Worm (Caenorhabditis elegans) whole organism, L1 larva: ENCODE measurements around the gene M04G7.5.

Experiments used
- C16A3.4 ChIP-seq: fragments of 150-350 bp; optimal IDR thresholded peaks from 2 replicates; lab custom pipeline; 2014; ENCODE audit warnings: missing biosample characterization, missing genetic modification characterization
- F16B12.6 ChIP-seq: fragments of 150-350 bp; optimal IDR thresholded peaks from 2 replicates; lab custom pipeline; 2014; ENCODE audit warnings: missing biosample characterization, missing genetic modification characterization
- alr-1 ChIP-seq: fragments of 200-800 bp; sonication (Bioruptor generic); optimal IDR thresholded peaks from 2 replicates; lab custom pipeline; 2018; ENCODE audit warnings: borderline replicate concordance, mild to moderate bottlenecking, missing genetic modification characterization, missing compliant biosample characterization
- ceh-63 ChIP-seq: fragments of 200-800 bp; sonication (Bioruptor generic); optimal IDR thresholded peaks from 2 replicates; lab custom pipeline; 2018; ENCODE audit warnings: mild to moderate bottlenecking, missing genetic modification characterization, missing compliant biosample characterization
- ceh-82 ChIP-seq, 3 experiments: fragments of 150-350 bp in 1 of 3; sonication (generic microtip) in 2 of 3; optimal IDR thresholded peaks; 2 replicates each; lab custom pipeline; 2014 to 2017; ENCODE audit warnings: missing biosample characterization in 3 of 3, missing genetic modification characterization in 3 of 3
- dsc-1 ChIP-seq: sonication (generic microtip); optimal IDR thresholded peaks from 2 replicates; lab custom pipeline; 2016; ENCODE audit warnings: mild to moderate bottlenecking, missing genetic modification characterization, missing compliant biosample characterization
- efl-1 ChIP-seq, 4 experiments: fragments of 150-350 bp; optimal IDR thresholded peaks in 3 of 4; peaks in 1 of 4; 1 replicate in 1 of 4; 2 replicates in 3 of 4; lab custom pipeline; 2014; ENCODE audit warnings: missing biosample characterization in 2 of 4, missing genetic modification characterization in 2 of 4, missing genetic modification reagents in 2 of 4
- efl-3 ChIP-seq: fragments of 200-800 bp; sonication (Bioruptor generic); optimal IDR thresholded peaks from 2 replicates; lab custom pipeline; 2018; ENCODE audit warnings: mild to moderate bottlenecking, missing genetic modification characterization, missing compliant biosample characterization
- egl-13 ChIP-seq: sonication (generic microtip); optimal IDR thresholded peaks from 2 replicates; lab custom pipeline; 2016; ENCODE audit warnings: missing genotype, missing genetic modification reagents, missing genetic modification characterization, missing compliant biosample characterization
- elt-3 ChIP-seq, 6 experiments: fragments of 150-350 bp in 1 of 6; sonication (generic microtip); optimal IDR thresholded peaks; 2 replicates each; lab custom pipeline; 2017 to 2018; ENCODE audit warnings: missing biosample characterization in 6 of 6, missing genetic modification characterization in 6 of 6, inconsistent platforms in 1 of 6
- ets-5 ChIP-seq: fragments of 200-800 bp; sonication (Bioruptor generic); IDR thresholded peaks from 2 replicates; pipeline ENCODE4 v1.3.6; 2022; ENCODE audit warnings: missing genetic modification characterization, missing compliant biosample characterization
- hpl-2 ChIP-seq: fragments of 150-350 bp; optimal IDR thresholded peaks from 2 replicates; lab custom pipeline; 2014; ENCODE audit warnings: missing biosample characterization, missing genetic modification reagents, missing genetic modification characterization
- irx-1 ChIP-seq: sonication (generic microtip); optimal IDR thresholded peaks from 2 replicates; lab custom pipeline; 2016; ENCODE audit warnings: missing genetic modification characterization, missing compliant biosample characterization
- jun-1 ChIP-seq: fragments of 150-350 bp; optimal IDR thresholded peaks from 2 replicates; lab custom pipeline; 2014; ENCODE audit warnings: missing biosample characterization, missing genetic modification reagents, missing genetic modification characterization
- lin-13 ChIP-seq: fragments of 150-350 bp; optimal IDR thresholded peaks from 2 replicates; lab custom pipeline; 2014; ENCODE audit warnings: missing biosample characterization, missing genetic modification reagents, missing genetic modification characterization
- lin-14 ChIP-seq: fragments of 200-800 bp; sonication (Bioruptor generic); optimal IDR thresholded peaks from 2 replicates; lab custom pipeline; 2018; ENCODE audit warnings: mild to moderate bottlenecking, missing genetic modification characterization, moderate library complexity, missing compliant biosample characterization
- lin-35 ChIP-seq, 2 experiments: fragments of 150-350 bp; optimal IDR thresholded peaks; 2 replicates each; lab custom pipeline; 2014; ENCODE audit warnings: missing biosample characterization in 2 of 2, missing genetic modification characterization in 2 of 2, missing genetic modification reagents in 2 of 2
- lin-39 ChIP-seq: fragments of 150-350 bp; optimal IDR thresholded peaks from 2 replicates; lab custom pipeline; 2014; ENCODE audit warnings: missing biosample characterization, missing genetic modification reagents, missing genetic modification characterization
- lir-3 ChIP-seq: sonication (generic microtip); optimal IDR thresholded peaks from 2 replicates; lab custom pipeline; 2016; ENCODE audit warnings: mild to moderate bottlenecking, missing genetic modification characterization, moderate library complexity, missing compliant biosample characterization; ENCODE audit not compliant: poor library complexity
- mab-9 ChIP-seq: fragments of 200-800 bp; sonication (Bioruptor generic); IDR thresholded peaks from 2 replicates; pipeline ENCODE4 v1.3.6; 2022; ENCODE audit warnings: missing genetic modification reagents, missing genetic modification characterization, missing compliant biosample characterization
- nhr-11 ChIP-seq: fragments of 150-350 bp; optimal IDR thresholded peaks from 2 replicates; lab custom pipeline; 2014; ENCODE audit warnings: missing biosample characterization, missing genetic modification characterization
- nhr-20 ChIP-seq: sonication (generic microtip); optimal IDR thresholded peaks from 2 replicates; lab custom pipeline; 2016; ENCODE audit warnings: mild to moderate bottlenecking, missing genetic modification characterization, missing compliant biosample characterization
- nhr-84 ChIP-seq: sonication (generic microtip); optimal IDR thresholded peaks from 2 replicates; lab custom pipeline; 2017; ENCODE audit warnings: missing biosample characterization, missing genetic modification characterization
- rnt-1 ChIP-seq: sonication (generic microtip); optimal IDR thresholded peaks from 2 replicates; lab custom pipeline; 2016; ENCODE audit warnings: mild to moderate bottlenecking, missing genetic modification characterization, moderate library complexity, missing compliant biosample characterization
- sox-4 ChIP-seq: sonication (generic microtip); optimal IDR thresholded peaks from 2 replicates; lab custom pipeline; 2016; ENCODE audit warnings: missing genetic modification characterization, missing compliant biosample characterization
- sptf-1 ChIP-seq: fragments of 150-350 bp; optimal IDR thresholded peaks from 2 replicates; lab custom pipeline; 2014; ENCODE audit warnings: missing biosample characterization, missing genetic modification characterization
- sup-37 ChIP-seq: fragments of 200-800 bp; sonication (Bioruptor generic); optimal IDR thresholded peaks from 2 replicates; lab custom pipeline; 2018; ENCODE audit warnings: mild to moderate bottlenecking, missing genetic modification characterization, missing compliant biosample characterization
- swsn-7 ChIP-seq: sonication (generic microtip); optimal IDR thresholded peaks from 2 replicates; lab custom pipeline; 2016; ENCODE audit warnings: missing genetic modification characterization, missing compliant biosample characterization
- unc-130 ChIP-seq: fragments of 150-350 bp; optimal IDR thresholded peaks from 2 replicates; lab custom pipeline; 2017; ENCODE audit warnings: missing biosample characterization, missing genetic modification characterization, inconsistent platforms
- unc-30 ChIP-seq: sonication (generic microtip); optimal IDR thresholded peaks from 2 replicates; lab custom pipeline; 2017; ENCODE audit warnings: missing biosample characterization, missing genetic modification characterization
- unc-62 ChIP-seq: fragments of 150-350 bp; optimal IDR thresholded peaks from 2 replicates; lab custom pipeline; 2014; ENCODE audit warnings: missing biosample characterization, missing genetic modification reagents, missing genetic modification characterization
- unc-86 ChIP-seq: sonication (generic microtip); optimal IDR thresholded peaks from 2 replicates; lab custom pipeline; 2016; ENCODE audit warnings: missing genetic modification characterization, missing compliant biosample characterization
- zip-4 ChIP-seq: fragments of 200-800 bp; sonication (Bioruptor generic); optimal IDR thresholded peaks from 2 replicates; lab custom pipeline; 2018; ENCODE audit warnings: mild to moderate bottlenecking, missing genetic modification characterization, moderate library complexity, missing compliant biosample characterization

M04G7.5 gene

ce11 chrIV:455484-455883 is 611 bp downstream of the M04G7.5 start, which contains the start of gene M04G7.1:
Gene M04G7.1, plus strand, starts transcription at chrIV:455784.
- TF ChIP-seq alr-1, result no peak
- no peak for TF ChIP-seq F16B12.6 (tag; lab: Kevin White, UChicago)
- TF ChIP-seq unc-86 (tag; lab: Kevin White, UChicago), result no peak
- TF ChIP-seq irx-1, result no peak
- TF ChIP-seq efl-1 (optimal IDR thresholded peaks at IDR 0.05; lab: Kevin White, UChicago), result no peak
- TF ChIP-seq efl-1 (GFP tag; optimal IDR thresholded peaks at IDR 0.05 in 1 of 2; lab: Kevin White, UChicago), result no peak
- no peak for TF ChIP-seq nhr-11 (tag; lab: Kevin White, UChicago)
- no peak for TF ChIP-seq efl-3 (GFP tag; lab: Kevin White, UChicago)
- TF ChIP-seq hpl-2 (GFP tag; lab: Kevin White, UChicago), result no peak
- TF ChIP-seq elt-3 (tag; optimal IDR thresholded peaks at IDR 0.05; lab: Kevin White, UChicago), result no peak

- no peak for TF ChIP-seq lin-14 (GFP tag; lab: Kevin White, UChicago)
- no peak for TF ChIP-seq sox-4 (tag; lab: Kevin White, UChicago)
- TF ChIP-seq lin-35 (GFP tag; optimal IDR thresholded peaks at IDR 0.05; lab: Kevin White, UChicago), result no peak
- no peak for TF ChIP-seq nhr-84 (tag; lab: Kevin White, UChicago)
- TF ChIP-seq C16A3.4 (tag; lab: Kevin White, UChicago), result no peak
- no peak for TF ChIP-seq nhr-11 (tag; lab: Kevin White, UChicago)
- no peak for TF ChIP-seq lir-3 (tag; lab: Kevin White, UChicago)
- TF ChIP-seq nhr-20 (tag; lab: Kevin White, UChicago), result no peak
- TF ChIP-seq zip-4 (GFP tag; lab: Kevin White, UChicago), result no peak
- TF ChIP-seq dsc-1 (tag; lab: Kevin White, UChicago), result no peak
- TF ChIP-seq rnt-1 (tag; lab: Kevin White, UChicago), result no peak
- no peak for TF ChIP-seq irx-1
- no peak for TF ChIP-seq ceh-82 (tag; optimal IDR thresholded peaks at IDR 0.05; lab: Kevin White, UChicago)
These were observed 5.8 kb downstream of the M04G7.5 start, which contains the start of gene M04G7.2 for ce11 chrIV:460614-461079. Gene M04G7.2, minus strand, starts transcription at chrIV:461029.

- TF ChIP-seq ceh-63 (GFP tag; lab: Kevin White, UChicago) (no peak), efl-3 (GFP tag; lab: Kevin White, UChicago) (no peak), efl-1 (optimal IDR thresholded peaks at IDR 0.05; lab: Kevin White, UChicago) (no peak), efl-1 (GFP tag; optimal IDR thresholded peaks at IDR 0.05 in 1 of 2; lab: Kevin White, UChicago) (no peak), unc-130 (tag; lab: Kevin White, UChicago) (no peak), dsc-1 (tag; lab: Kevin White, UChicago) (no peak), unc-62 (GFP tag; lab: Kevin White, UChicago) (no peak), rnt-1 (tag; lab: Kevin White, UChicago) (no peak), lin-13 (no peak), lin-14 (GFP tag; lab: Kevin White, UChicago) (no peak), hpl-2 (GFP tag; lab: Kevin White, UChicago) (no peak), lin-39 (tag; lab: Kevin White, UChicago) (no peak), sup-37 (GFP tag; lab: Kevin White, UChicago) (no peak), mab-9 (no peak), unc-30 (tag; lab: Kevin White, UChicago) (no peak), ets-5 (GFP tag; lab: Robert Waterston, UW) (no peak), jun-1 (tag; lab: Kevin White, UChicago) (no peak), swsn-7 (tag; lab: Kevin White, UChicago) (no peak), nhr-84 (tag; lab: Kevin White, UChicago) (no peak), sptf-1 (tag; lab: Kevin White, UChicago) (no peak)
- TF ChIP-seq, all 84 proteins: peak for 0
These were observed 7.2 kb downstream of the M04G7.5 start for ce11 chrIV:462050-462449.

DNA sequence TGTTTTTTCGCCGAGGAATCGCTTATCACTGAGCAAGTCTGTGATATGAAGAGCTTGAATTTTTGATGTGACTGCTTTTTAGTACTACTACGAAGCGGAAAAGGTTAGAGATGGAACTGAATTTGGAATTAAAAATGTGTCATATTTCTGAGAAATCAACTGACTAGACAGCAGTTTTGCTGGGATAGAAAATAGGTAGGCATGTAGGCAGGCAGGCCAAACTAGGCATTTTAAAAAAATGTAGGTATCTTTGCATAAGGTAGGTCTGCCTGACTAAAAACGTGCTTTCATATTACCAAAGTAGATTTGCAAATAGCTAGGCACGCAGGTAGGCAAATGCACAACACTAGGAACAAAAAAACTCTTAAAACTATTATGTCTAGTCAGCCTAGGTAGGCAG is 11.7 kb downstream of the M04G7.5 start:
- TF ChIP-seq lin-39 (tag; lab: Kevin White, UChicago) (no peak), egl-13 (tag; lab: Kevin White, UChicago) (peak; percentile 52)
